Fruit fly (Drosophila melanogaster) whole organism, embryonic: ENCODE data around the gene CG12379.

Experiments
- Atf-2 ChIP-seq: fragments of 200-800 bp; sonication (Bioruptor generic); optimal IDR thresholded peaks from 2 replicates; lab custom pipeline; 2016; ENCODE audit warnings: missing biosample characterization, missing genetic modification characterization
- Atf3 ChIP-seq: fragments of 200-800 bp; sonication (Bioruptor generic); optimal IDR thresholded peaks from 3 replicates; lab custom pipeline; 2016; ENCODE audit warnings: missing biosample characterization, missing genetic modification characterization
- CG1233 ChIP-seq: fragments of 200-800 bp; sonication (Bioruptor generic); optimal IDR thresholded peaks from 4 replicates; lab custom pipeline; 2018; ENCODE audit warnings: missing biosample characterization, mild to moderate bottlenecking, missing genetic modification characterization
- CG14710 ChIP-seq: fragments of 200-800 bp; sonication (Bioruptor generic); optimal IDR thresholded peaks from 3 replicates; lab custom pipeline; 2019; ENCODE audit warnings: missing biosample characterization, mild to moderate bottlenecking, missing genetic modification characterization, moderate library complexity
- CG14860 ChIP-seq: fragments of 200-800 bp; sonication (Bioruptor generic); IDR thresholded peaks from 3 replicates; pipeline ENCODE4 v1.3.6; 2022; ENCODE audit warnings: missing biosample characterization, missing genetic modification characterization; ENCODE audit not compliant: partially characterized antibody
- CG1529 ChIP-seq: fragments of 200-800 bp; sonication (Bioruptor generic); optimal IDR thresholded peaks from 3 replicates; lab custom pipeline; 2018; ENCODE audit warnings: missing biosample characterization, missing genetic modification characterization
- CG16779 ChIP-seq: fragments of 200-800 bp; sonication (Bioruptor generic); IDR thresholded peaks from 2 replicates; pipeline ENCODE4 v1.3.6; 2022; ENCODE audit warnings: missing biosample characterization, missing genetic modification characterization
- CG17186 ChIP-seq: fragments of 200-800 bp; sonication (Bioruptor generic); optimal IDR thresholded peaks from 3 replicates; lab custom pipeline; 2017; ENCODE audit warnings: missing biosample characterization, missing genetic modification reagents, missing genetic modification characterization
- CG18262 ChIP-seq: fragments of 200-800 bp; optimal IDR thresholded peaks from 3 replicates; lab custom pipeline; 2019; ENCODE audit warnings: missing biosample characterization, mild to moderate bottlenecking, missing genetic modification characterization, moderate library complexity
- CG18599 ChIP-seq: fragments of 200-800 bp; sonication (Bioruptor generic); optimal IDR thresholded peaks from 3 replicates; lab custom pipeline; 2017; ENCODE audit warnings: missing biosample characterization, missing genetic modification characterization, mild to moderate bottlenecking, moderate library complexity, missing genetic modification reagents
- CG2889 ChIP-seq: fragments of 200-800 bp; sonication (Bioruptor generic); IDR thresholded peaks from 3 replicates; pipeline ENCODE4 v1.3.6; 2022; ENCODE audit warnings: missing biosample characterization, missing genetic modification characterization
- CG3838 ChIP-seq: fragments of 200-800 bp; sonication (Bioruptor generic); optimal IDR thresholded peaks from 3 replicates; lab custom pipeline; 2016; ENCODE audit warnings: missing biosample characterization, missing genetic modification characterization
- CG3995 ChIP-seq: fragments of 200-800 bp; sonication (Bioruptor generic); optimal IDR thresholded peaks from 3 replicates; lab custom pipeline; 2016; ENCODE audit warnings: missing biosample characterization, missing genetic modification characterization
- CG4617 ChIP-seq: fragments of 200-800 bp; sonication (Bioruptor generic); optimal IDR thresholded peaks from 3 replicates; lab custom pipeline; 2016; ENCODE audit warnings: missing biosample characterization, missing genetic modification characterization, borderline replicate concordance
- CG7839 ChIP-seq: fragments of 200-800 bp; sonication (Bioruptor generic); optimal IDR thresholded peaks from 3 replicates; lab custom pipeline; 2018; ENCODE audit warnings: missing biosample characterization, mild to moderate bottlenecking, missing genetic modification characterization, moderate library complexity
- CG8281 ChIP-seq: fragments of 200-800 bp; sonication (Bioruptor generic); optimal IDR thresholded peaks from 2 replicates; lab custom pipeline; 2018; ENCODE audit warnings: missing biosample characterization, mild to moderate bottlenecking, missing genetic modification characterization, moderate library complexity
- CG8359 ChIP-seq: fragments of 200-800 bp; sonication (Bioruptor generic); optimal IDR thresholded peaks from 2 replicates; lab custom pipeline; 2017; ENCODE audit warnings: missing biosample characterization, mild to moderate bottlenecking, missing genetic modification characterization, borderline replicate concordance
- CG8765 ChIP-seq: fragments of 200-800 bp; sonication (Bioruptor generic); IDR thresholded peaks from 2 replicates; pipeline ENCODE4 v1.3.6; 2022; ENCODE audit warnings: missing biosample characterization, missing genetic modification characterization
- CG9437 ChIP-seq: fragments of 200-800 bp; sonication (Bioruptor generic); optimal IDR thresholded peaks from 2 replicates; lab custom pipeline; 2018; ENCODE audit warnings: missing biosample characterization, mild to moderate bottlenecking, missing genetic modification characterization
- Doc2 ChIP-seq: fragments of 200-800 bp; sonication (Bioruptor generic); IDR thresholded peaks from 2 replicates; pipeline ENCODE4 v1.3.6; 2022; ENCODE audit warnings: missing biosample characterization, missing genetic modification characterization
- Dref ChIP-seq: fragments of 200-800 bp; sonication (Bioruptor generic); IDR thresholded peaks from 2 replicates; pipeline ENCODE4 v1.3.6; 2022; ENCODE audit warnings: missing biosample characterization, missing genetic modification characterization
- Elba2 ChIP-seq: fragments of 200-800 bp; sonication (Bioruptor generic); optimal IDR thresholded peaks from 3 replicates; lab custom pipeline; 2016; ENCODE audit warnings: missing biosample characterization, missing genetic modification characterization
- NC2α ChIP-seq: fragments of 200-800 bp; sonication (Bioruptor generic); optimal IDR thresholded peaks from 2 replicates; lab custom pipeline; 2016; ENCODE audit warnings: missing biosample characterization, missing genetic modification characterization
- Ravus ChIP-seq: fragments of 200-800 bp; sonication (Bioruptor generic); IDR thresholded peaks from 2 replicates; pipeline ENCODE4 v1.3.6; 2022; ENCODE audit warnings: missing biosample characterization, missing genetic modification characterization
- Stat92E ChIP-seq, 3 experiments: fragments of >200 bp in 2 of 3; fragments of 200-800 bp in 1 of 3; sonication (Bioruptor generic) in 1 of 3; optimal IDR thresholded peaks; 2 replicates each; lab custom pipeline; 2017 to 2019; ENCODE audit warnings: missing biosample characterization in 3 of 3, missing genetic modification characterization in 3 of 3, mild to moderate bottlenecking in 1 of 3, moderate library complexity in 1 of 3
- YL-1 ChIP-seq: fragments of 200-800 bp; sonication (Bioruptor generic); optimal IDR thresholded peaks from 3 replicates; lab custom pipeline; 2017; ENCODE audit warnings: missing biosample characterization, mild to moderate bottlenecking, missing genetic modification characterization
- aop ChIP-seq: fragments of 200-800 bp; sonication (Bioruptor generic); IDR thresholded peaks from 2 replicates; pipeline ENCODE4 v1.3.6; 2022; ENCODE audit warnings: missing biosample characterization, missing genetic modification characterization
- az2 ChIP-seq: fragments of 200-800 bp; sonication (Bioruptor generic); optimal IDR thresholded peaks from 3 replicates; lab custom pipeline; 2016; ENCODE audit warnings: missing biosample characterization, missing genetic modification characterization
- bowl ChIP-seq: fragments of 200-800 bp; sonication (Bioruptor generic); IDR thresholded peaks from 2 replicates; pipeline ENCODE4 v1.3.6; 2022; ENCODE audit warnings: missing biosample characterization, missing genetic modification characterization
- cad ChIP-seq: fragments of >200 bp; optimal IDR thresholded peaks from 2 replicates; lab custom pipeline; 2017; ENCODE audit warnings: missing biosample characterization, missing genetic modification characterization
- cato ChIP-seq: fragments of 200-800 bp; sonication (Bioruptor generic); optimal IDR thresholded peaks from 2 replicates; lab custom pipeline; 2016; ENCODE audit warnings: missing biosample characterization, missing genetic modification characterization, borderline replicate concordance
- fd3F ChIP-seq: fragments of 200-800 bp; sonication (Bioruptor generic); optimal IDR thresholded peaks from 2 replicates; lab custom pipeline; 2018; ENCODE audit warnings: missing biosample characterization, mild to moderate bottlenecking, missing genetic modification characterization, moderate library complexity
- fu2 ChIP-seq: fragments of 200-800 bp; sonication (Bioruptor generic); optimal IDR thresholded peaks from 2 replicates; lab custom pipeline; 2016; ENCODE audit warnings: missing biosample characterization, missing genetic modification characterization
- gcm ChIP-seq: fragments of 200-800 bp; sonication (Bioruptor generic); optimal IDR thresholded peaks from 2 replicates; lab custom pipeline; 2019; ENCODE audit warnings: missing biosample characterization, mild to moderate bottlenecking, missing genetic modification characterization, moderate library complexity
- gcm2 ChIP-seq: fragments of 200-800 bp; sonication (Bioruptor generic); optimal IDR thresholded peaks from 2 replicates; lab custom pipeline; 2016; ENCODE audit warnings: missing biosample characterization, missing genetic modification characterization
- gsb ChIP-seq: fragments of 200-800 bp; sonication (Bioruptor generic); IDR thresholded peaks from 2 replicates; pipeline ENCODE4 v1.3.6; 2022; ENCODE audit warnings: missing biosample characterization, missing genetic modification characterization
- kni ChIP-seq: fragments of 200-800 bp; sonication (Bioruptor generic); optimal IDR thresholded peaks from 3 replicates; lab custom pipeline; 2017; ENCODE audit warnings: mild to moderate bottlenecking, missing biosample characterization, missing genetic modification reagents, missing genetic modification characterization
- lov ChIP-seq, 2 experiments: fragments of 200-800 bp in 1 of 2; fragments of >200 bp in 1 of 2; sonication (Bioruptor generic) in 1 of 2; IDR thresholded peaks in 1 of 2; optimal IDR thresholded peaks in 1 of 2; 2 replicates in 1 of 2; 3 replicates in 1 of 2; pipeline versions ENCODE4 v1.3.6 to Lab custom; 2017 to 2022; ENCODE audit warnings: missing biosample characterization in 1 of 2, missing genetic modification characterization in 1 of 2
- repo ChIP-seq: fragments of 200-800 bp; sonication (Bioruptor generic); optimal IDR thresholded peaks from 2 replicates; lab custom pipeline; 2016; ENCODE audit warnings: missing biosample characterization, missing genetic modification characterization
- salm ChIP-seq: fragments of 200-800 bp; sonication (Bioruptor generic); optimal IDR thresholded peaks from 2 replicates; lab custom pipeline; 2018; ENCODE audit warnings: missing biosample characterization, mild to moderate bottlenecking, missing genetic modification characterization
- shn ChIP-seq: fragments of 200-800 bp; sonication (Bioruptor generic); optimal IDR thresholded peaks from 3 replicates; lab custom pipeline; 2016; ENCODE audit warnings: missing biosample characterization, missing genetic modification characterization
- sima ChIP-seq: fragments of 200-800 bp; sonication (Bioruptor generic); optimal IDR thresholded peaks from 2 replicates; lab custom pipeline; 2016; ENCODE audit warnings: missing biosample characterization, missing genetic modification characterization
- stc ChIP-seq: fragments of 200-800 bp; sonication (Bioruptor generic); IDR thresholded peaks from 2 replicates; pipeline ENCODE4 v1.3.6; 2022; ENCODE audit warnings: missing biosample characterization, missing genetic modification characterization
- ttk ChIP-seq: fragments of 200-800 bp; sonication (Bioruptor generic); IDR thresholded peaks from 2 replicates; pipeline ENCODE4 v2.1.2; 2022; ENCODE audit warnings: missing biosample characterization, missing genetic modification characterization
- usp ChIP-seq: fragments of >200 bp; optimal IDR thresholded peaks from 2 replicates; lab custom pipeline; 2017; ENCODE audit warnings: missing biosample characterization, missing genetic modification characterization
- vvl ChIP-seq: fragments of 200-800 bp; sonication (Bioruptor generic); IDR thresholded peaks from 2 replicates; pipeline ENCODE4 v1.3.6; 2022; ENCODE audit warnings: missing biosample characterization, missing genetic modification characterization
- wdn ChIP-seq: fragments of 200-800 bp; sonication (Bioruptor generic); IDR thresholded peaks from 2 replicates; pipeline ENCODE4 v1.3.6; 2022; ENCODE audit warnings: missing biosample characterization, missing genetic modification characterization
- yki ChIP-seq: fragments of >200 bp; optimal IDR thresholded peaks from 3 replicates; lab custom pipeline; 2018
- zf30C ChIP-seq: fragments of 200-800 bp; sonication (Bioruptor generic); optimal IDR thresholded peaks from 3 replicates; lab custom pipeline; 2018; ENCODE audit warnings: missing biosample characterization, mild to moderate bottlenecking, missing genetic modification characterization

CG12379 gene

dm6 chrX:15709624-15709983 lies 24.2 kb downstream of the CG12379 start (continued):
- no peak for TF ChIP-seq fu2 (GFP tag; lab: Kevin White, UChicago)

- TF ChIP-seq vvl (GFP tag; lab: Robert Waterston, UW) (0 out of 2 replicates have a peak, but pooled peaks have one; percentile 18), CG2889 (GFP tag; lab: Robert Waterston, UW) (peak; percentile 73; the same call in 2 of the 3 replicates), az2 (GFP tag; lab: Kevin White, UChicago) (peak; percentile 44), Atf-2 (GFP tag; lab: Kevin White, UChicago) (peak; percentile 26), CG9437 (peak; percentile 49), wdn (GFP tag; lab: Robert Waterston, UW) (peak; percentile 29; the same call in 1 of the 2 replicates), Doc2 (GFP tag; lab: Robert Waterston, UW) (no peak), gcm (peak; percentile 18), CG14860 (GFP tag; lab: Robert Waterston, UW) (no peak), Elba2 (GFP tag; lab: Kevin White, UChicago) (no peak), fd3F (GFP tag; lab: Kevin White, UChicago) (peak; percentile 73), Dref (GFP tag; lab: Robert Waterston, UW) (0 out of 2 replicates have a peak, but pooled peaks have one; percentile 15), YL-1 (peak; percentile 36), CG3995 (GFP tag; lab: Kevin White, UChicago) (peak; percentile 69), cato (GFP tag; lab: Kevin White, UChicago) (peak; percentile 46), stc (no peak), CG8359 (no peak), sima (GFP tag; lab: Kevin White, UChicago) (no peak), CG16779 (GFP tag; lab: Robert Waterston, UW) (no peak), zf30C (GFP tag; lab: Kevin White, UChicago) (peak; percentile 0), kni (peak; percentile 33), shn (GFP tag; lab: Kevin White, UChicago) (peak; percentile 41), aop (GFP tag; lab: Robert Waterston, UW) (no peak), CG4617 (GFP tag; lab: Kevin White, UChicago) (peak; percentile 77), CG1529 (GFP tag; lab: Kevin White, UChicago) (peak; percentile 35), CG3838 (GFP tag; lab: Kevin White, UChicago) (no peak), repo (no peak), bowl (no peak), CG8281 (tag; lab: Kevin White, UChicago) (peak; percentile 37), Stat92E (GFP tag; optimal IDR thresholded peaks at IDR 0.05; lab: Kevin White, UChicago) (no peak), salm (tag; lab: Kevin White, UChicago) (peak; percentile 27), NC2α (GFP tag; lab: Kevin White, UChicago) (no peak), CG18262 (peak; percentile 71), Ravus (GFP tag; lab: Robert Waterston, UW) (no peak), usp (GFP tag; lab: Kevin White, UChicago) (no peak), cad (no peak), CG14710 (tag; lab: Kevin White, UChicago) (peak; percentile 87), CG18599 (GFP tag; lab: Kevin White, UChicago) (no peak), lov (optimal IDR thresholded peaks at IDR 0.05; lab: Kevin White, UChicago) (no peak), lov (GFP tag; IDR thresholded peaks at IDR 0.05; lab: Robert Waterston, UW) (no peak), gsb (no peak), CG1233 (GFP tag; lab: Kevin White, UChicago) (peak; percentile 37), CG8765 (GFP tag; lab: Robert Waterston, UW) (no peak), CG7839 (tag; lab: Kevin White, UChicago) (peak; percentile 82), CG17186 (peak; percentile 10), yki (lab: Kevin White, UChicago) (no peak), ttk (peak; percentile 57; the same call in 1 of the 2 replicates), gcm2 (GFP tag; lab: Kevin White, UChicago) (no peak), Atf3 (peak; percentile 6)
Measured at dm6 chrX:15703720-15704206, 30.0 kb downstream of the CG12379 start, which contains the start of the genes Pis and Hap40. Gene Pis (minus strand): TSS chrX:15703770. Gene Hap40 (plus strand): TSS chrX:15704125.
